Worm (Caenorhabditis elegans): ENCODE data around the gene nspa-10.

nspa-10 gene

DNA sequence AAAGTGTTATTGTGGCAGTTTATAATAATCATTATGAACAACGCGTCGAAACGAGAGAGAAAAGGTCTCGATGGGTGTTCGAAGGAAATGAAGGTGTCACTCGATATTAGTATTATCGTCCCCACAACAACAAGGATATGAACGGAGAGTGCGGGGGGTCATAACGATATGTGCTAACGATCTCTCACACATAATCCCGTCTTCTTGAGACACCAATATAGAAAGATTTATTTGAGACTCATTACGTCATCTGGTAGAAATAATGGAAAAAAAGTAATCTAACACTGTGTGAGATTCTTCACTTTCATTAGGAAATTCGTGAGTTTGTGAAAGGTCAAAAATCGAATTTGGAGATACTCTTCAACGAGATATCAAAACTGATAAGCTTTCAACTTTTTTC is 41.4 kb upstream of the nspa-10 start:
- TF ChIP-seq nhr-12 (tag; optimal IDR thresholded peaks at IDR 0.05): no peak
- TF ChIP-seq bed-3 (GFP tag; optimal IDR thresholded peaks at IDR 0.05): no peak
- TF ChIP-seq unc-62 (GFP tag; optimal IDR thresholded peaks at IDR 0.05): peak; percentile 3
- TF ChIP-seq nhr-2 (tag; optimal IDR thresholded peaks at IDR 0.05): peak; percentile 69
- TF ChIP-seq ceh-43 (GFP tag; optimal IDR thresholded peaks at IDR 0.05): no peak
- TF ChIP-seq ces-1 (GFP tag; optimal IDR thresholded peaks at IDR 0.05): no peak
- peak; percentile 79 for TF ChIP-seq zip-8 (tag; optimal IDR thresholded peaks at IDR 0.05)
- peak; percentile 9 for TF ChIP-seq ztf-11 (tag; optimal IDR thresholded peaks at IDR 0.05)

DNA sequence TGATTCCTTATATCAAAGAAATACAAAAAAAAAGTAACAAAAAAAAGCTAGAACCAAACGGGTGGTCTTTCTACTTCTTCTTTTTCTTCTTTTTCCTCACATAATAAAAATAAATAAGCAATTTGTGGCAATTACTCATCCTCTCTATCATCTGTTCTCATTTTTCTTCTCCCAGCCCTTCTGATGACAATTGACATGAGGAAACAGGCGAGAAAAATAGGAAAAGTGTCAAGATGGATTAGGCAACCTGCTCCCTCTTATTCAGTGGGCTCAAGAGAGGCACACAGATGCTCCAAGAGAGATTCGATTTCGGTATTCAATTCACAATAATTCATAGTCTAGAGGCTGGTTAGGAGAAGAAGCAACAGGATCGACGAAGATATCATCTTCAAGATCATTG is 40.5 kb upstream of the nspa-10 start:
- no peak for TF ChIP-seq zip-8 (tag; optimal IDR thresholded peaks at IDR 0.05)
- TF ChIP-seq elt-1 (tag; optimal IDR thresholded peaks at IDR 0.05; ENCODE audit: borderline replicate concordance, insufficient read depth): no peak
- TF ChIP-seq ceh-43 (GFP tag; optimal IDR thresholded peaks at IDR 0.05): no peak
- TF ChIP-seq hlh-1 (tag; optimal IDR thresholded peaks at IDR 0.05): no peak
- TF ChIP-seq unc-120 (tag; optimal IDR thresholded peaks at IDR 0.05; ENCODE audit: poor library complexity, severe bottlenecking): peak; percentile 43
- TF ChIP-seq ham-2 (GFP tag; optimal IDR thresholded peaks at IDR 0.05): no peak
- TF ChIP-seq ces-1 (GFP tag; optimal IDR thresholded peaks at IDR 0.05): peak; percentile 75
- no peak for TF ChIP-seq sptf-1 (tag; optimal IDR thresholded peaks at IDR 0.05)
- TF ChIP-seq unc-62 (GFP tag; optimal IDR thresholded peaks at IDR 0.05): peak; percentile 82
- TF ChIP-seq ztf-11 (tag; optimal IDR thresholded peaks at IDR 0.05): no peak
- TF ChIP-seq elt-3 (tag; optimal IDR thresholded peaks at IDR 0.05): no peak
- no peak for TF ChIP-seq mab-5 (tag; optimal IDR thresholded peaks at IDR 0.05)
- no peak for TF ChIP-seq cnd-1 (tag; optimal IDR thresholded peaks at IDR 0.05)
- TF ChIP-seq blmp-1 (tag; optimal IDR thresholded peaks at IDR 0.05): no peak
- no peak for TF ChIP-seq nhr-28 (tag; optimal IDR thresholded peaks at IDR 0.05)
- TF ChIP-seq ceh-39 (tag; optimal IDR thresholded peaks at IDR 0.05): no peak
- TF ChIP-seq nhr-76 (tag; optimal IDR thresholded peaks at IDR 0.05): no peak
- TF ChIP-seq drap-1 (GFP tag; optimal IDR thresholded peaks at IDR 0.05): no peak
- no peak for TF ChIP-seq nhr-2 (tag; optimal IDR thresholded peaks at IDR 0.05)
- TF ChIP-seq M03D4.4 (tag; optimal IDR thresholded peaks at IDR 0.05): no peak
- TF ChIP-seq mls-2 (tag; optimal IDR thresholded peaks at IDR 0.05): no peak
- TF ChIP-seq tbx-8 (GFP tag; optimal IDR thresholded peaks at IDR 0.05): no peak

DNA sequence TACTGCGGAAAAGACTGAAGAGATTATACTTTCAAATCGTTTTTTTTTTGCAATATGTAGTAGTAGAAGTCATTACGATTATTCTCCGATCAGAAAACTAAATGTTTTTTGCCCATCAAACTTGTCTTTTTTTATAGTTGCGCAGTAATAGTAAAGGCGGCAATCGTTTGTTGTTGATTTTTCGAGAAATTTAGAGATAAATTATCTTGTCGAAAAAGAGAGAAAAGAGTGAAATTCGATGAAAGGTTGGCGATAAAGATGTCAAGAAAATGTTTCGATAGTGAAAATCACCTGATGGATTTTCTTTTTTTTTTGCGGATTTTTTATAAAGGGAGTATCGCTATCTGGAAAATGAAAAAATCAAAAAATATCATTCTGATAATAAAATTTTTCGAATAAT is 38.2 kb upstream of the nspa-10 start:
- TF ChIP-seq zip-8 (tag; optimal IDR thresholded peaks at IDR 0.05) (no peak), nhr-28 (tag; optimal IDR thresholded peaks at IDR 0.05) (no peak), blmp-1 (tag; optimal IDR thresholded peaks at IDR 0.05) (no peak), mls-2 (tag; optimal IDR thresholded peaks at IDR 0.05) (no peak), M03D4.4 (tag; optimal IDR thresholded peaks at IDR 0.05) (no peak), nhr-76 (tag; optimal IDR thresholded peaks at IDR 0.05) (no peak), elt-1 (tag; optimal IDR thresholded peaks at IDR 0.05; ENCODE audit: borderline replicate concordance, insufficient read depth) (no peak), nhr-237 (tag; optimal IDR thresholded peaks at IDR 0.05) (no peak), bed-3 (GFP tag; optimal IDR thresholded peaks at IDR 0.05) (no peak), ceh-83 (GFP tag; optimal IDR thresholded peaks at IDR 0.05) (no peak), lin-32 (GFP tag; optimal IDR thresholded peaks at IDR 0.05) (no peak), nhr-2 (tag; optimal IDR thresholded peaks at IDR 0.05) (no peak), flh-1 (GFP tag; optimal IDR thresholded peaks at IDR 0.05) (no peak), nhr-12 (tag; optimal IDR thresholded peaks at IDR 0.05) (no peak), ceh-43 (GFP tag; optimal IDR thresholded peaks at IDR 0.05) (no peak), drap-1 (GFP tag; optimal IDR thresholded peaks at IDR 0.05) (no peak)

DNA sequence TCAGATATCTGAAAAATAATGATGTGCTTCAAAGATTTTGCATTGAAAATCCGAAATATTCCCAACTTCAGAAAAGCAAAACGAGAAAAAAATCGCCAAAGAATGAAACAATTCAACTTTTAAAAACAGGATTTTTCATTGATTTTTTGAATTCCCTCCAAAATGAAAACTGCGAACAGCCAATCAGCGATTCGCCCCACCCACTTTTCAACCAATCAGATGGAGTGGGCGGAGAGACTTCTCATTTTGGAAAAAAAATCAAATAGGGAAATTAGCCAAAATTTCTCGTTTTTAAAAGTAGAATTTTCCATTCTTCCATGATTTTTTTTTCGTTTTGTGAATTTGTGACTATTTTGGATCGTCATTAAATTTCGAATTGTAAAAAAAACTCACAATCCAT is 34.5 kb upstream of the nspa-10 start:
- no peak for TF ChIP-seq pha-4 (tag; optimal IDR thresholded peaks at IDR 0.05)
- TF ChIP-seq ceh-83 (GFP tag; optimal IDR thresholded peaks at IDR 0.05): no peak
- no peak for TF ChIP-seq tbx-8 (GFP tag; optimal IDR thresholded peaks at IDR 0.05)
- no peak for TF ChIP-seq nhr-12 (tag; optimal IDR thresholded peaks at IDR 0.05)
- no peak for TF ChIP-seq cnd-1 (tag; optimal IDR thresholded peaks at IDR 0.05)
- TF ChIP-seq lsy-2 (tag; optimal IDR thresholded peaks at IDR 0.05): no peak

DNA sequence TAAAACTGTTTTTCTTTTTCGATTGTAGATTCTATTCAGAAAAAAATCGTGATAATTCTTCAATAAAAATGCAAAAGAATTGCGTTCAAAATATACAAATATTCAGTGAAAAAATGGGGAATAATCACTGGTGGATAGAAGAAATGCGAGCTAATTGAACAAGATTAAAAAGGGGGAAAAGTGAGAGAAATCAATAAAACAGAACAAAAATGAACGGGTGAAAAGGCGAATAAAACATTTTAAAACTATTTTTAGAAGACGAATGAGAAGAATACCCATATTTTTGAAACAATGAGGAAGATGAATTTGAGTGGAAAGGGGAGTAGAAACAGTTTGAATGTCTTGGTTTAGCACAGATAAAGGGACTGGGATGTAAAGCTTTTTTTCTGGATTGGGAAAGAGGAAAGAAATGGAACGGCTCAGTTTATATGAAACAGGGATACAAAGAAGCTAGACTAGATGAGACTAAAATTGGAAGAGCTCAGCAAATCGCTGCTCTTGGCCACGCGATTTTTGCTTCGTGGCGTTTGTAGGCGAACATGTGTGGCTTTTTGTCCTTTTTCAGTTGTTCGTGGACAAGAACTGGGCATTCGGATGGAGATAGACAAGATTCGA is 34.0 kb upstream of the nspa-10 start, which contains the start of gene Y50E8A.12:
TSS of gene Y50E8A.12 (minus strand) at position 51 of the 615 bp plus-strand sequence.
- no peak for TF ChIP-seq sptf-1 (tag; optimal IDR thresholded peaks at IDR 0.05)

Measured in whole organism, mixed stage, embryonic.